Fruit fly (Drosophila melanogaster) whole organism, adult: ENCODE measurements around the gene CG10337.

Experiments
- CG12768 ChIP-seq: fragments of 200-800 bp; sonication (Bioruptor generic); optimal IDR thresholded peaks from 2 replicates; lab custom pipeline; 2017; ENCODE audit warnings: missing biosample characterization, missing genetic modification characterization, mild to moderate bottlenecking, moderate library complexity, missing genetic modification reagents
- CG33017 ChIP-seq: fragments of 200-800 bp; sonication (Bioruptor generic); optimal IDR thresholded peaks from 2 replicates; lab custom pipeline; 2018; ENCODE audit warnings: missing biosample characterization, mild to moderate bottlenecking, missing genetic modification characterization, moderate library complexity
- CG5204 ChIP-seq: fragments of 200-800 bp; sonication (Bioruptor generic); optimal IDR thresholded peaks from 2 replicates; lab custom pipeline; 2016; ENCODE audit warnings: missing biosample characterization, missing genetic modification characterization
- CG7045 ChIP-seq: fragments of 200-800 bp; sonication (Bioruptor generic); optimal IDR thresholded peaks from 2 replicates; lab custom pipeline; 2017; ENCODE audit warnings: missing biosample characterization, mild to moderate bottlenecking, missing genetic modification characterization
- Clk ChIP-seq: fragments of 200-800 bp; sonication (Bioruptor generic); optimal IDR thresholded peaks from 2 replicates; lab custom pipeline; 2017; ENCODE audit warnings: missing biosample characterization, missing genetic modification characterization
- Mnt ChIP-seq: fragments of 200-800 bp; sonication (Bioruptor generic); optimal IDR thresholded peaks from 2 replicates; lab custom pipeline; 2016; ENCODE audit warnings: missing biosample characterization, mild to moderate bottlenecking, missing genetic modification characterization
- tj ChIP-seq: fragments of 200-800 bp; sonication (Bioruptor generic); optimal IDR thresholded peaks from 3 replicates; lab custom pipeline; 2017; ENCODE audit warnings: missing biosample characterization, mild to moderate bottlenecking, missing genetic modification characterization, moderate library complexity

DNA sequence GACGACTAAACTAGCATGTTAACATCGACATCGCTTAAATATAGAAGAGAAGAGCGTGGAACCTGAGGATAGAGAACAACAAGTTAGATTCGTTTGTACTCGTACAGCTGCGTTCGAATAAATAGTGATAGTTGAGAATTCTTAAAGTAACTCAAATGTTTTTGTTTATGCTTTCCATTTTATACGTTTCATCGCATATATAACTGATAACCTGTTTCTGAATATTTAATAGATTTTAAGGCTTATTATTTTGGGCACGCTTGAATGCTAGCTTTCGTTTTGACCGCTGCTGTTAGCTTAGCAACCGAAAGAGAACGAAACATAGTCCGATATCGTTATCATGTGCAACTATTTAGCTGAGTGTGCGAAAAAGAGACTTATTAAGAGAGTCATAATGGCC lies 18.5 kb downstream of the CG10337 start:
- TF ChIP-seq CG7045 (GFP tag; lab: Kevin White, UChicago) = peak; percentile 99
- peak; percentile 86 for TF ChIP-seq tj (GFP tag; lab: Kevin White, UChicago)
- peak; percentile 92 for TF ChIP-seq Mnt (GFP tag; lab: Kevin White, UChicago)
- TF ChIP-seq CG5204 (GFP tag; lab: Kevin White, UChicago) = peak; percentile 98
- peak; percentile 100 for TF ChIP-seq CG33017 (tag; lab: Kevin White, UChicago)
- peak; percentile 97 for TF ChIP-seq Clk (GFP tag; lab: Kevin White, UChicago)
- peak; percentile 99 for TF ChIP-seq CG12768 (GFP tag; lab: Kevin White, UChicago)
